Fruit fly (Drosophila melanogaster) whole organism, pupa: ENCODE data around the gene CG31637.

Experiments
- CG15710 ChIP-seq: fragments of 200-800 bp; sonication (Bioruptor generic); optimal IDR thresholded peaks from 2 replicates; lab custom pipeline; 2018; ENCODE audit warnings: missing biosample characterization, mild to moderate bottlenecking, missing genetic modification characterization, moderate library complexity
- CG32121 ChIP-seq: fragments of 200-800 bp; sonication (Bioruptor generic); IDR thresholded peaks from 2 replicates; pipeline ENCODE4 v1.3.6; 2022; ENCODE audit warnings: missing biosample characterization, missing genetic modification characterization
- CG34367 ChIP-seq: fragments of 200-800 bp; sonication (Bioruptor generic); optimal IDR thresholded peaks from 2 replicates; lab custom pipeline; 2018; ENCODE audit warnings: missing biosample characterization, mild to moderate bottlenecking, missing genetic modification characterization
- CG9948 ChIP-seq: fragments of 200-800 bp; sonication (Bioruptor generic); optimal IDR thresholded peaks from 2 replicates; lab custom pipeline; 2018; ENCODE audit warnings: missing biosample characterization, mild to moderate bottlenecking, missing genetic modification characterization, moderate library complexity
- D1 ChIP-seq: fragments of 200-800 bp; sonication (Bioruptor generic); optimal IDR thresholded peaks from 2 replicates; lab custom pipeline; 2018; ENCODE audit warnings: missing biosample characterization, mild to moderate bottlenecking, missing genetic modification characterization, moderate library complexity
- Ets98B ChIP-seq: fragments of 200-800 bp; sonication (Bioruptor generic); IDR thresholded peaks from 2 replicates; pipeline ENCODE4 v1.3.6; 2022; ENCODE audit warnings: missing biosample characterization, missing genetic modification characterization
- Snoo ChIP-seq: fragments of 200-800 bp; sonication (Bioruptor generic); optimal IDR thresholded peaks from 3 replicates; lab custom pipeline; 2017; ENCODE audit warnings: missing biosample characterization, mild to moderate bottlenecking, missing genetic modification characterization, inconsistent platforms
- fd96Ca ChIP-seq: fragments of 200-800 bp; sonication (Bioruptor generic); IDR thresholded peaks from 3 replicates; pipeline ENCODE4 v1.3.6; 2022; ENCODE audit warnings: missing biosample characterization, missing genetic modification characterization
- gl ChIP-seq: fragments of 200-800 bp; sonication (Bioruptor generic); optimal IDR thresholded peaks from 2 replicates; lab custom pipeline; 2018; ENCODE audit warnings: missing biosample characterization, mild to moderate bottlenecking, missing genetic modification characterization

DNA sequence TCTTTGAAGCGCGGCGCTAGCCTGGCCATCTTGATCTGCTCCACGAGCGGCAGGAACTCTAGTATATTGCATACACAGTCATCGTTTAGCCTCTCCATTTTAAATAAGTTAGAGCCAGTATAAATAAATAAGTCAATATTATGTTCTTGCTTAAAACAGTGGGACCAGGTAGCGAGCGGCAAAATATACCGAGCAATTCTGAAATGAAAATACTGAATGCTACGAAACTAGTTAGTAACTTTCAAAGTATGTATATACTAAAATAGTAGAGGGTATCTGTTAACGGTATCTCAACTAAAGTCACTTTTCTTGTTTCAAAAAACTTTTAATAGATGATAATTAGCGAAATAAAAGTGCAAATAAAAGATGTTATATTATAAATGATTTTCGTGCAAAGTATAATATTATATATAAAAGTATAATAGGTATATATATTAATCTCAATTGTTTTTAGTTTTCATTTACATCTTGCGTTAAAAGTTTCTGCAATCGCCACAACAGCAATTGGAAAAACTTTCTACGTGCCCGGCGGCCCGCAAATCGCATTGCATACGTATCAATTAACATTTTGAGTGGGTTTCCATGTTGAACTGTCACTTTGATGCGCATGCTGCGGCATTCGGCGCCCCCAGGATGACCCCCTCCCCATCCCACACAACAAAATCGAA lies 67.7 kb downstream of the CG31637 start, which contains the start of gene CG13766:
- no peak for TF ChIP-seq CG15710 (tag; lab: Kevin White, UChicago)
- TF ChIP-seq gl (tag; lab: Kevin White, UChicago): no peak
- TF ChIP-seq CG9948 (tag; lab: Kevin White, UChicago): no peak
- no peak for TF ChIP-seq CG32121
- no peak for TF ChIP-seq Snoo (tag; lab: Kevin White, UChicago)
- TF ChIP-seq fd96Ca (GFP tag; lab: Robert Waterston, UW): no peak
- no peak for TF ChIP-seq Ets98B (GFP tag; lab: Robert Waterston, UW)
- no peak for TF ChIP-seq CG34367 (tag; lab: Kevin White, UChicago)
- no peak for TF ChIP-seq D1 (tag; lab: Kevin White, UChicago)
